Fruit fly (Drosophila melanogaster): ENCODE measurements around the gene Argk1.

Gene Argk1

dm6 chr3L:9065997-9066441 is at the start of gene Argk1 (continued):
- TF ChIP-seq Hr39 (GFP tag; optimal IDR thresholded peaks at IDR 0.05) (no peak), Lpt (GFP tag; optimal IDR thresholded peaks at IDR 0.05) (no peak), CG6276 (GFP tag; optimal IDR thresholded peaks at IDR 0.05) (peak; percentile 5), Blimp-1 (GFP tag; optimal IDR thresholded peaks at IDR 0.05) (no peak), Smox (GFP tag; optimal IDR thresholded peaks at IDR 0.05) (no peak), CG16779 (tag; optimal IDR thresholded peaks at IDR 0.05) (no peak), Gug (GFP tag; IDR thresholded peaks at IDR 0.05) (peak; percentile 44; the same call in 1 of the 2 replicates)

- TF ChIP-seq svp (GFP tag) (no peak), Blimp-1 (GFP tag; optimal IDR thresholded peaks at IDR 0.05) (no peak), Ets96B (tag; optimal IDR thresholded peaks at IDR 0.05) (no peak), Hr39 (GFP tag; optimal IDR thresholded peaks at IDR 0.05) (no peak), CG3919 (GFP tag; optimal IDR thresholded peaks at IDR 0.05) (no peak), CG10631 (GFP tag; optimal IDR thresholded peaks at IDR 0.05) (no peak), CG11762 (GFP tag; optimal IDR thresholded peaks at IDR 0.05; ENCODE audit: insufficient read depth) (no peak), CG4318 (GFP tag; optimal IDR thresholded peaks at IDR 0.05) (no peak), CG11294 (GFP tag; IDR thresholded peaks at IDR 0.05) (no peak), vri (GFP tag; optimal IDR thresholded peaks at IDR 0.05) (no peak), Gug (GFP tag; IDR thresholded peaks at IDR 0.05) (no peak), eg (GFP tag; IDR thresholded peaks at IDR 0.05) (no peak)
These were observed 48.6 kb upstream of the Argk1 start for dm6 chr3L:9114404-9114803.

dm6 chr3L:9113582-9114282 is 47.9 kb upstream of the Argk1 start:
- TF ChIP-seq Hr4 (GFP tag; optimal IDR thresholded peaks at IDR 0.05) (peak; percentile 8), CG15336 (GFP tag; IDR thresholded peaks at IDR 0.05) (no peak; the same call in 1 of the 2 replicates), CG6276 (GFP tag; optimal IDR thresholded peaks at IDR 0.05) (no peak), ss (GFP tag; optimal IDR thresholded peaks at IDR 0.05) (no peak), svp (GFP tag) (peak; percentile 18), CG6792 (GFP tag; optimal IDR thresholded peaks at IDR 0.05) (no peak), CG3032 (tag; optimal IDR thresholded peaks at IDR 0.05) (no peak), cyc (GFP tag; optimal IDR thresholded peaks at IDR 0.05) (no peak), Eip75B (GFP tag; optimal IDR thresholded peaks at IDR 0.05) (no peak), Eip93F (GFP tag; optimal IDR thresholded peaks at IDR 0.05) (no peak), spab (GFP tag; optimal IDR thresholded peaks at IDR 0.05) (no peak), Eip78C (GFP tag) (peak; percentile 60), CG4318 (GFP tag; optimal IDR thresholded peaks at IDR 0.05) (no peak), CG10631 (GFP tag; optimal IDR thresholded peaks at IDR 0.05) (no peak), OdsH (GFP tag; optimal IDR thresholded peaks at IDR 0.05) (no peak), achi (GFP tag; optimal IDR thresholded peaks at IDR 0.05) (no peak), Sox14 (GFP tag; optimal IDR thresholded peaks at IDR 0.05) (no peak), CG32006 (GFP tag; optimal IDR thresholded peaks at IDR 0.05) (peak; percentile 28), Lpt (GFP tag; optimal IDR thresholded peaks at IDR 0.05) (no peak), net (GFP tag; optimal IDR thresholded peaks at IDR 0.05) (peak; percentile 52), CG9139 (GFP tag; optimal IDR thresholded peaks at IDR 0.05) (no peak), Smox (GFP tag; optimal IDR thresholded peaks at IDR 0.05) (no peak), CG6854 (GFP tag; optimal IDR thresholded peaks at IDR 0.05) (no peak), pdm3 (GFP tag; optimal IDR thresholded peaks at IDR 0.05) (no peak), Met (GFP tag; optimal IDR thresholded peaks at IDR 0.05) (no peak), lz (GFP tag; optimal IDR thresholded peaks at IDR 0.05) (no peak), dac (GFP tag; optimal IDR thresholded peaks at IDR 0.05) (no peak), CG31627 (GFP tag; optimal IDR thresholded peaks at IDR 0.05) (no peak), fd85E (GFP tag; optimal IDR thresholded peaks at IDR 0.05) (no peak)

Data from whole organism, prepupa.